Fruit fly (Drosophila melanogaster): ENCODE data around the gene hiro.

hiro gene

dm6 chr3L:638757-639353 lies 48.9 kb downstream of the hiro start (continued):
- no peak for TF ChIP-seq Ets21C (GFP tag; optimal IDR thresholded peaks at IDR 0.05)
- TF ChIP-seq fkh (GFP tag; optimal IDR thresholded peaks at IDR 0.05): peak; percentile 41
- no peak for TF ChIP-seq Eip75B (GFP tag; optimal IDR thresholded peaks at IDR 0.05)
- no peak for TF ChIP-seq spab (GFP tag; optimal IDR thresholded peaks at IDR 0.05)
- TF ChIP-seq Gug (GFP tag; IDR thresholded peaks at IDR 0.05): no peak
- no peak for TF ChIP-seq OdsH (GFP tag; optimal IDR thresholded peaks at IDR 0.05)
- TF ChIP-seq topi (GFP tag; optimal IDR thresholded peaks at IDR 0.05): peak; percentile 31
- TF ChIP-seq fd59A (GFP tag; optimal IDR thresholded peaks at IDR 0.05): no peak
- no peak for TF ChIP-seq CG4318 (GFP tag; optimal IDR thresholded peaks at IDR 0.05)
- no peak for TF ChIP-seq CG7368 (GFP tag; optimal IDR thresholded peaks at IDR 0.05)
- TF ChIP-seq Sox102F (GFP tag; optimal IDR thresholded peaks at IDR 0.05): no peak
- TF ChIP-seq CG6276 (GFP tag; optimal IDR thresholded peaks at IDR 0.05): peak; percentile 31
- TF ChIP-seq lz (GFP tag; optimal IDR thresholded peaks at IDR 0.05): no peak
- TF ChIP-seq CG10631 (GFP tag; optimal IDR thresholded peaks at IDR 0.05): no peak
- peak; percentile 37 for TF ChIP-seq CG6854 (GFP tag; optimal IDR thresholded peaks at IDR 0.05)
- 0 out of 2 replicates have a peak, but pooled peaks have one; percentile 29 for TF ChIP-seq CG15336 (GFP tag; IDR thresholded peaks at IDR 0.05)
- TF ChIP-seq CG8119 (GFP tag; IDR thresholded peaks at IDR 0.05): peak; percentile 52; the same call in 2 of the 3 replicates
- TF ChIP-seq CG11902 (GFP tag; optimal IDR thresholded peaks at IDR 0.05): no peak
- peak; percentile 61; the same call in 1 of the 3 replicates for TF ChIP-seq eg (GFP tag; IDR thresholded peaks at IDR 0.05)
- TF ChIP-seq CG10669 (GFP tag; optimal IDR thresholded peaks at IDR 0.05): no peak
- no peak for TF ChIP-seq pdm3 (GFP tag; optimal IDR thresholded peaks at IDR 0.05)
- TF ChIP-seq CG11762 (GFP tag; optimal IDR thresholded peaks at IDR 0.05; ENCODE audit: insufficient read depth): no peak

- peak; percentile 16 for TF ChIP-seq fkh (GFP tag; optimal IDR thresholded peaks at IDR 0.05)
- TF ChIP-seq Eip78C (GFP tag): peak; percentile 26
- no peak for TF ChIP-seq cyc (GFP tag; optimal IDR thresholded peaks at IDR 0.05)
- no peak for TF ChIP-seq Sox102F (GFP tag; optimal IDR thresholded peaks at IDR 0.05)
Observed at dm6 chr3L:638031-638414, 49.7 kb downstream of the hiro start.

- peak; percentile 55; the same call in 2 of the 3 replicates for TF ChIP-seq CG6163 (GFP tag; IDR thresholded peaks at IDR 0.05)
- peak; percentile 64 for TF ChIP-seq CG32006 (GFP tag; optimal IDR thresholded peaks at IDR 0.05)
- peak; percentile 20 for TF ChIP-seq CG4318 (GFP tag; optimal IDR thresholded peaks at IDR 0.05)
- TF ChIP-seq eg (GFP tag; IDR thresholded peaks at IDR 0.05): peak; percentile 28; the same call in 1 of the 3 replicates
- TF ChIP-seq Hr38 (GFP tag; optimal IDR thresholded peaks at IDR 0.05): no peak
- TF ChIP-seq CG6808 (GFP tag; optimal IDR thresholded peaks at IDR 0.05): no peak
- TF ChIP-seq Sox14 (GFP tag; optimal IDR thresholded peaks at IDR 0.05): peak; percentile 24
- TF ChIP-seq fkh (GFP tag; optimal IDR thresholded peaks at IDR 0.05): no peak
- TF ChIP-seq Gug (GFP tag; IDR thresholded peaks at IDR 0.05): no peak
- no peak for TF ChIP-seq salr (GFP tag; optimal IDR thresholded peaks at IDR 0.05)
- no peak for TF ChIP-seq vri (GFP tag; optimal IDR thresholded peaks at IDR 0.05)
- TF ChIP-seq OdsH (GFP tag; optimal IDR thresholded peaks at IDR 0.05): no peak
- no peak for TF ChIP-seq CG11294 (GFP tag; IDR thresholded peaks at IDR 0.05)
- no peak for TF ChIP-seq CG6854 (GFP tag; optimal IDR thresholded peaks at IDR 0.05)
- no peak for TF ChIP-seq Sox102F (GFP tag; optimal IDR thresholded peaks at IDR 0.05)
- TF ChIP-seq Sox15 (GFP tag; optimal IDR thresholded peaks at IDR 0.05): no peak
- TF ChIP-seq CG8319 (GFP tag; optimal IDR thresholded peaks at IDR 0.05): no peak
- TF ChIP-seq CG11762 (GFP tag; optimal IDR thresholded peaks at IDR 0.05; ENCODE audit: insufficient read depth): no peak
- peak; percentile 3 for TF ChIP-seq CG6276 (GFP tag; optimal IDR thresholded peaks at IDR 0.05)
- TF ChIP-seq CG34406 (GFP tag; optimal IDR thresholded peaks at IDR 0.05): no peak
- peak; percentile 6 for TF ChIP-seq Hr4 (GFP tag; optimal IDR thresholded peaks at IDR 0.05)
- TF ChIP-seq dsx (GFP tag; optimal IDR thresholded peaks at IDR 0.05; ENCODE audit: poor library complexity, severe bottlenecking): no peak
- TF ChIP-seq ss (GFP tag; optimal IDR thresholded peaks at IDR 0.05): no peak
- peak; percentile 13 for TF ChIP-seq achi (GFP tag; optimal IDR thresholded peaks at IDR 0.05)
- no peak for TF ChIP-seq Blimp-1 (GFP tag; optimal IDR thresholded peaks at IDR 0.05)
- no peak for TF ChIP-seq CG7368 (GFP tag; optimal IDR thresholded peaks at IDR 0.05)
- TF ChIP-seq fd59A (GFP tag; optimal IDR thresholded peaks at IDR 0.05): no peak
- TF ChIP-seq esn (GFP tag; optimal IDR thresholded peaks at IDR 0.05): no peak
- no peak for TF ChIP-seq CG8119 (GFP tag; IDR thresholded peaks at IDR 0.05)
- TF ChIP-seq CG1621 (tag; optimal IDR thresholded peaks at IDR 0.05): no peak
- no peak for TF ChIP-seq CG9139 (GFP tag; optimal IDR thresholded peaks at IDR 0.05)
- no peak for TF ChIP-seq CG16779 (tag; optimal IDR thresholded peaks at IDR 0.05)
Observed at dm6 chr3L:637329-638030, 50.3 kb downstream of the hiro start.
